Worm (Caenorhabditis elegans): Measurements from ENCODE around the gene scly-1.

DNA sequence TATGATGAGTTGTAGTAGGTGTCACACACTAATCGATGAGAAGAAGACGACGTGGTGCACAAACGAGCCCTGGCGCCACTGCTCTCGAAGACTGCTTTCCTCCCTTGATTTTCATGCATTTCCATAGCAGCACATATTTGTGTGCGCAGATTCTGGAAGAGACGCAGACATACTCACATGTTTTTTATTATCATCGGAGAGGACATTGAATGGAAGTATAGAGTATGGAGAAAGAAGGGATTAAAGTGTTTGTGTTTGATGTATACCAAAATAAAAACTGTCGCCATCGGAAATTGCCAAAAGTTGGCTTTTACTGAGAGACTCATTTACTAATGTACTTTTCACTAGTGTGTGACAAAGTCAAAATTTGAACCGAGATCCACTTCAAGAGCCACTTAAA, 13.4 kb upstream of the scly-1 start, which contains the start of gene mps-1:
- TF ChIP-seq ama-1 (optimal IDR thresholded peaks at IDR 0.05) (no peak), tbx-11 (GFP tag; IDR thresholded peaks at IDR 0.05) (no peak), sea-1 (GFP tag; conservative IDR thresholded peaks at IDR 0.05) (no peak), aly-1 (tag; optimal IDR thresholded peaks at IDR 0.05) (no peak)

All from whole organism, early embryonic.